Fruit fly (Drosophila melanogaster) whole organism, embryonic: Measurements from ENCODE around the gene Nadsyn.

Experiments
- Atf-2 ChIP-seq: fragments of 200-800 bp; sonication (Bioruptor generic); optimal IDR thresholded peaks from 2 replicates; lab custom pipeline; 2016; ENCODE audit warnings: missing biosample characterization, missing genetic modification characterization
- Atf6 ChIP-seq: fragments of 200-800 bp; sonication (Bioruptor generic); IDR thresholded peaks from 2 replicates; pipeline ENCODE4 v1.3.6; 2022; ENCODE audit warnings: missing biosample characterization, missing genetic modification characterization
- Blimp-1 ChIP-seq: fragments of 200-800 bp; sonication (Bioruptor generic); optimal IDR thresholded peaks from 3 replicates; lab custom pipeline; 2018; ENCODE audit warnings: missing biosample characterization, missing genetic modification characterization, mild to moderate bottlenecking, moderate library complexity, missing genetic modification reagents
- BtbVII ChIP-seq: fragments of 200-800 bp; sonication (Bioruptor generic); optimal IDR thresholded peaks from 3 replicates; lab custom pipeline; 2017; ENCODE audit warnings: missing biosample characterization, mild to moderate bottlenecking, missing genetic modification characterization
- CG10209 ChIP-seq: fragments of 200-800 bp; sonication (Bioruptor generic); optimal IDR thresholded peaks from 3 replicates; lab custom pipeline; 2017; ENCODE audit warnings: missing biosample characterization, mild to moderate bottlenecking, missing genetic modification characterization, missing genetic modification reagents
- CG10274 ChIP-seq: fragments of 200-800 bp; sonication (Bioruptor generic); optimal IDR thresholded peaks from 3 replicates; lab custom pipeline; 2017; ENCODE audit warnings: missing biosample characterization, mild to moderate bottlenecking, missing genetic modification characterization
- CG10959 ChIP-seq: fragments of 200-800 bp; sonication (Bioruptor generic); IDR thresholded peaks from 2 replicates; pipeline ENCODE4 v1.3.6; 2022; ENCODE audit warnings: missing biosample characterization, missing genetic modification characterization
- CG12155 ChIP-seq: fragments of 200-800 bp; sonication (Bioruptor generic); optimal IDR thresholded peaks from 3 replicates; lab custom pipeline; 2016; ENCODE audit warnings: missing biosample characterization, missing genetic modification characterization
- CG12299 ChIP-seq: fragments of 200-800 bp; sonication (Bioruptor generic); optimal IDR thresholded peaks from 2 replicates; lab custom pipeline; 2018; ENCODE audit warnings: missing biosample characterization, mild to moderate bottlenecking, missing genetic modification characterization
- CG13296 ChIP-seq: fragments of 200-800 bp; sonication (Bioruptor generic); optimal IDR thresholded peaks from 3 replicates; lab custom pipeline; 2018; ENCODE audit warnings: missing biosample characterization, mild to moderate bottlenecking, missing genetic modification characterization
- CG13624 ChIP-seq: fragments of 200-800 bp; sonication (Bioruptor generic); optimal IDR thresholded peaks from 2 replicates; lab custom pipeline; 2016; ENCODE audit warnings: missing biosample characterization, missing genetic modification characterization
- CG13775 ChIP-seq: fragments of 200-800 bp; sonication (Bioruptor generic); optimal IDR thresholded peaks from 3 replicates; lab custom pipeline; 2017; ENCODE audit warnings: missing biosample characterization, mild to moderate bottlenecking, missing genetic modification characterization
- CG13894 ChIP-seq: fragments of 200-800 bp; sonication (Bioruptor generic); optimal IDR thresholded peaks from 3 replicates; lab custom pipeline; 2018; ENCODE audit warnings: missing biosample characterization, mild to moderate bottlenecking, missing genetic modification characterization, moderate library complexity
- CG17359 ChIP-seq: fragments of 200-800 bp; sonication (Bioruptor generic); optimal IDR thresholded peaks from 3 replicates; lab custom pipeline; 2018; ENCODE audit warnings: missing biosample characterization, mild to moderate bottlenecking, missing genetic modification characterization, moderate library complexity
- CG18619 ChIP-seq: fragments of 200-800 bp; sonication (Bioruptor generic); optimal IDR thresholded peaks from 3 replicates; lab custom pipeline; 2017; ENCODE audit warnings: missing biosample characterization, mild to moderate bottlenecking, missing genetic modification characterization
- CG2678 ChIP-seq: fragments of 200-800 bp; sonication (Bioruptor generic); optimal IDR thresholded peaks from 3 replicates; lab custom pipeline; 2019; ENCODE audit warnings: missing biosample characterization, mild to moderate bottlenecking, missing genetic modification characterization, moderate library complexity
- CG30403 ChIP-seq: fragments of 200-800 bp; sonication (Bioruptor generic); optimal IDR thresholded peaks from 3 replicates; lab custom pipeline; 2016; ENCODE audit warnings: missing biosample characterization, missing genetic modification characterization
- CG31441 ChIP-seq: fragments of 200-800 bp; sonication (Bioruptor generic); IDR thresholded peaks from 2 replicates; pipeline ENCODE4 v1.3.6; 2022; ENCODE audit warnings: missing biosample characterization, missing genetic modification characterization
- CG4328 ChIP-seq: fragments of 200-800 bp; sonication (Bioruptor generic); optimal IDR thresholded peaks from 3 replicates; lab custom pipeline; 2017; ENCODE audit warnings: missing biosample characterization, missing genetic modification reagents, missing genetic modification characterization
- CG4730 ChIP-seq: fragments of 200-800 bp; sonication (Bioruptor generic); IDR thresholded peaks from 2 replicates; pipeline ENCODE4 v1.3.6; 2022; ENCODE audit warnings: missing biosample characterization, missing genetic modification characterization
- CG7556 ChIP-seq: fragments of 200-800 bp; sonication (Bioruptor generic); optimal IDR thresholded peaks from 2 replicates; lab custom pipeline; 2017; ENCODE audit warnings: missing biosample characterization, mild to moderate bottlenecking, missing genetic modification characterization
- CG8924 ChIP-seq: fragments of 200-800 bp; optimal IDR thresholded peaks from 3 replicates; lab custom pipeline; 2019; ENCODE audit warnings: missing biosample characterization, mild to moderate bottlenecking, missing genetic modification characterization, moderate library complexity
- CG9215 ChIP-seq: fragments of 200-800 bp; sonication (Bioruptor generic); IDR thresholded peaks from 2 replicates; pipeline ENCODE4 v1.3.6; 2022; ENCODE audit warnings: missing biosample characterization, missing genetic modification characterization
- Dbx ChIP-seq: fragments of 200-800 bp; sonication (Bioruptor generic); IDR thresholded peaks from 3 replicates; pipeline ENCODE4 v1.3.6; 2022; ENCODE audit warnings: missing biosample characterization, missing genetic modification characterization
- Dip3 ChIP-seq: fragments of 200-800 bp; sonication (Bioruptor generic); optimal IDR thresholded peaks from 3 replicates; lab custom pipeline; 2016; ENCODE audit warnings: missing biosample characterization, missing genetic modification characterization
- Dll ChIP-seq: fragments of 200-800 bp; sonication (Bioruptor generic); IDR thresholded peaks from 4 replicates; pipeline ENCODE4 v1.3.6; 2022; ENCODE audit warnings: missing biosample characterization, missing genetic modification characterization; ENCODE audit not compliant: partially characterized antibody
- Ets65A ChIP-seq: fragments of 200-800 bp; sonication (Bioruptor generic); peaks from one replicate; lab custom pipeline; 2016; ENCODE audit warnings: missing biosample characterization, missing genetic modification characterization
- Fer3 ChIP-seq: fragments of 200-800 bp; sonication (Bioruptor generic); optimal IDR thresholded peaks from 2 replicates; lab custom pipeline; 2018; ENCODE audit warnings: missing biosample characterization, mild to moderate bottlenecking, missing genetic modification characterization, moderate library complexity
- HLH54F ChIP-seq: fragments of 200-800 bp; sonication (Bioruptor generic); optimal IDR thresholded peaks from 3 replicates; lab custom pipeline; 2016; ENCODE audit warnings: missing biosample characterization, missing genetic modification characterization
- Hey ChIP-seq: fragments of 200-800 bp; sonication (Bioruptor generic); optimal IDR thresholded peaks from 3 replicates; lab custom pipeline; 2018; ENCODE audit warnings: missing biosample characterization, mild to moderate bottlenecking, missing genetic modification characterization
- Hmr ChIP-seq: fragments of 200-800 bp; sonication (Bioruptor generic); optimal IDR thresholded peaks from 3 replicates; lab custom pipeline; 2017; ENCODE audit warnings: mild to moderate bottlenecking, missing biosample characterization, missing genetic modification reagents, missing genetic modification characterization
- Lim3 ChIP-seq: fragments of 200-800 bp; sonication (Bioruptor generic); IDR thresholded peaks from 2 replicates; pipeline ENCODE4 v1.3.6; 2022; ENCODE audit warnings: missing biosample characterization, missing genetic modification characterization
- Med ChIP-seq: fragments of 200-800 bp; sonication (Bioruptor generic); peaks from one replicate; lab custom pipeline; 2016; ENCODE audit warnings: missing biosample characterization, missing genetic modification characterization, mild to moderate bottlenecking, inconsistent platforms, moderate library complexity
- Meics ChIP-seq: fragments of 200-800 bp; sonication (Bioruptor generic); optimal IDR thresholded peaks from 2 replicates; lab custom pipeline; 2017; ENCODE audit warnings: missing biosample characterization, mild to moderate bottlenecking, missing genetic modification characterization
- Scr ChIP-seq: fragments of 200-800 bp; sonication (Bioruptor generic); IDR thresholded peaks from 2 replicates; pipeline ENCODE4 v1.3.6; 2022; ENCODE audit warnings: missing biosample characterization, missing genetic modification characterization; ENCODE audit not compliant: partially characterized antibody
- Usf ChIP-seq: fragments of 200-800 bp; sonication (Bioruptor generic); optimal IDR thresholded peaks from 2 replicates; lab custom pipeline; 2017; ENCODE audit warnings: missing genotype, missing biosample characterization, missing genetic modification characterization
- corto ChIP-seq: fragments of 200-800 bp; sonication (Bioruptor generic); optimal IDR thresholded peaks from 2 replicates; lab custom pipeline; 2016; ENCODE audit warnings: missing biosample characterization, mild to moderate bottlenecking, missing genetic modification characterization, moderate library complexity
- cwo ChIP-seq: fragments of 200-800 bp; sonication (Bioruptor generic); optimal IDR thresholded peaks from 3 replicates; lab custom pipeline; 2017; ENCODE audit warnings: missing biosample characterization, missing genetic modification characterization, mild to moderate bottlenecking, moderate library complexity, missing genetic modification reagents
- dimm ChIP-seq: fragments of 200-800 bp; sonication (Bioruptor generic); IDR thresholded peaks from 2 replicates; pipeline ENCODE4 v1.3.6; 2022; ENCODE audit warnings: missing biosample characterization, missing genetic modification characterization
- eve ChIP-seq, 2 experiments: fragments of >200 bp; optimal IDR thresholded peaks; 2 replicates each; lab custom pipeline; 2017; ENCODE audit warnings: missing biosample characterization in 2 of 2, missing genetic modification characterization in 2 of 2
- exex ChIP-seq: fragments of 200-800 bp; sonication (Bioruptor generic); optimal IDR thresholded peaks from 4 replicates; lab custom pipeline; 2018; ENCODE audit warnings: missing biosample characterization, mild to moderate bottlenecking, missing genetic modification characterization, moderate library complexity
- fru ChIP-seq: fragments of >200 bp; optimal IDR thresholded peaks from 2 replicates; lab custom pipeline; 2017
- grau ChIP-seq: fragments of 200-800 bp; optimal IDR thresholded peaks from 3 replicates; lab custom pipeline; 2019; ENCODE audit warnings: missing biosample characterization, mild to moderate bottlenecking, missing genetic modification characterization, moderate library complexity
- gro ChIP-seq: fragments of 200-800 bp; sonication (Bioruptor generic); optimal IDR thresholded peaks from 2 replicates; lab custom pipeline; 2016; ENCODE audit warnings: missing biosample characterization, missing genetic modification characterization
- lilli ChIP-seq: fragments of 200-800 bp; sonication (Bioruptor generic); optimal IDR thresholded peaks from 3 replicates; lab custom pipeline; 2016; ENCODE audit warnings: missing biosample characterization, missing genetic modification characterization
- peb ChIP-seq: fragments of 200-800 bp; sonication (Bioruptor generic); IDR thresholded peaks from 2 replicates; pipeline ENCODE4 v1.3.6; 2022; ENCODE audit warnings: missing biosample characterization, missing genetic modification characterization
- pho ChIP-seq: fragments of 200-800 bp; sonication (Bioruptor generic); optimal IDR thresholded peaks from 2 replicates; lab custom pipeline; 2016; ENCODE audit warnings: missing biosample characterization, missing genetic modification characterization
- salm ChIP-seq: fragments of 200-800 bp; sonication (Bioruptor generic); optimal IDR thresholded peaks from 2 replicates; lab custom pipeline; 2018; ENCODE audit warnings: missing biosample characterization, mild to moderate bottlenecking, missing genetic modification characterization
- sug ChIP-seq: fragments of 200-800 bp; optimal IDR thresholded peaks from 2 replicates; lab custom pipeline; 2019; ENCODE audit warnings: missing biosample characterization, mild to moderate bottlenecking, missing genetic modification characterization, moderate library complexity
- tx ChIP-seq: fragments of 200-800 bp; sonication (Bioruptor generic); optimal IDR thresholded peaks from 2 replicates; lab custom pipeline; 2016; ENCODE audit warnings: missing biosample characterization, missing genetic modification characterization
- usp ChIP-seq: fragments of >200 bp; optimal IDR thresholded peaks from 2 replicates; lab custom pipeline; 2017; ENCODE audit warnings: missing biosample characterization, missing genetic modification characterization

Nadsyn gene

DNA sequence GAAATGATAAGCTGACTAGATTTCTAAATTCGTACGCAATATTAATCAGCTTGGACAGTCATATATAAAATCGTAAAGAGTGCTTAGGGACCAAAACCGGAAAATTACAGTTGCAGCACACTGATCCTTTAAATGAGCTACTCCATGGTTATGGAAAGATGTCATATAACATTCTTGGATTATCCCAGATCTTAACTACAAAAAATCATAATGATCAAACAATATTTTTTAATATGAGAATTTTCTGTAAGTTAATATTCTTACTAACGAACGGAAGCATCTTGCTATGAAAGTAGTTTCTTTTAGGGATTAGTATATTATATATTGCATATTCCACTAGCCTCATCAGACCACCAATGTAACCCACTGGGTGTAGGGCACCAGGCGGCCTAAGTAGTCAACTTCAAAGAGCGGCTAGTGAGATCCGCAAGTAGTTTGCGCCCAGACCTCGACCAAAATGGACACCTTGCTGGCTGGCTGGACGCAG is 41.6 kb downstream of the Nadsyn start, which contains the start of gene CG11162 (continued):
- TF ChIP-seq dimm (GFP tag; lab: Robert Waterston, UW) = no peak
- peak; percentile 9 for TF ChIP-seq CG13624 (GFP tag; lab: Kevin White, UChicago)
- TF ChIP-seq Blimp-1 (GFP tag; lab: Kevin White, UChicago) = no peak
- peak; percentile 77 for TF ChIP-seq Ets65A
- TF ChIP-seq Scr (GFP tag; lab: Robert Waterston, UW) = no peak
- no peak for TF ChIP-seq CG12299 (tag; lab: Kevin White, UChicago)
- TF ChIP-seq pho (GFP tag; lab: Kevin White, UChicago) = peak; percentile 27
- TF ChIP-seq Lim3 = no peak
- no peak for TF ChIP-seq usp (GFP tag; lab: Kevin White, UChicago)
- TF ChIP-seq CG10959 (GFP tag; lab: Robert Waterston, UW) = no peak
- no peak for TF ChIP-seq fru
- TF ChIP-seq CG13894 (tag; lab: Kevin White, UChicago) = peak; percentile 39
- TF ChIP-seq CG31441 (GFP tag; lab: Robert Waterston, UW) = no peak
- TF ChIP-seq sug (tag; lab: Kevin White, UChicago) = no peak
- peak; percentile 20 for TF ChIP-seq CG12155 (GFP tag; lab: Kevin White, UChicago)
- TF ChIP-seq BtbVII (GFP tag; lab: Kevin White, UChicago) = peak; percentile 10
- peak; percentile 23 for TF ChIP-seq CG13775 (GFP tag; lab: Kevin White, UChicago)
- peak; percentile 12 for TF ChIP-seq CG10209 (GFP tag; lab: Kevin White, UChicago)
- peak; percentile 2 for TF ChIP-seq CG8924 (tag; lab: Kevin White, UChicago)
- TF ChIP-seq grau (tag; lab: Kevin White, UChicago) = peak; percentile 58
- peak; percentile 30 for TF ChIP-seq HLH54F (GFP tag; lab: Kevin White, UChicago)
- TF ChIP-seq Atf-2 (GFP tag; lab: Kevin White, UChicago) = no peak
- TF ChIP-seq CG10274 (GFP tag; lab: Kevin White, UChicago) = peak; percentile 93
- no peak for TF ChIP-seq Hey (tag; lab: Kevin White, UChicago)
- TF ChIP-seq CG7556 (GFP tag; lab: Kevin White, UChicago) = peak; percentile 23
- TF ChIP-seq cwo (GFP tag; lab: Kevin White, UChicago) = peak; percentile 75
- TF ChIP-seq CG30403 (GFP tag; lab: Kevin White, UChicago) = peak; percentile 41
- peak; percentile 13 for TF ChIP-seq gro
- TF ChIP-seq CG2678 (tag; lab: Kevin White, UChicago) = peak; percentile 77
- TF ChIP-seq Meics (GFP tag; lab: Kevin White, UChicago) = peak; percentile 68
- peak; percentile 68 for TF ChIP-seq Hmr (GFP tag; lab: Kevin White, UChicago)
- TF ChIP-seq Fer3 = peak; percentile 38
- peak; percentile 54; the same call in 1 of the 2 replicates for TF ChIP-seq Atf6 (GFP tag; lab: Robert Waterston, UW)
- no peak for TF ChIP-seq Dbx (GFP tag; lab: Robert Waterston, UW)
- peak; percentile 41 for TF ChIP-seq Dip3
- TF ChIP-seq corto = no peak
- TF ChIP-seq lilli (GFP tag; lab: Kevin White, UChicago) = peak; percentile 64
- TF ChIP-seq CG18619 (GFP tag; lab: Kevin White, UChicago) = peak; percentile 6
- TF ChIP-seq salm (tag; lab: Kevin White, UChicago) = no peak
- TF ChIP-seq exex (tag; lab: Kevin White, UChicago) = peak; percentile 75
- TF ChIP-seq CG4328 = no peak
- 0 out of 2 replicates have a peak, but pooled peaks have one; percentile 16 for TF ChIP-seq CG9215 (GFP tag; lab: Robert Waterston, UW)
- TF ChIP-seq peb = no peak
- no peak for TF ChIP-seq eve (GFP tag; optimal IDR thresholded peaks at IDR 0.05; lab: Kevin White, UChicago)
- TF ChIP-seq Usf = peak; percentile 29
- no peak for TF ChIP-seq CG4730 (GFP tag; lab: Robert Waterston, UW)
- TF ChIP-seq Med (GFP tag; lab: Kevin White, UChicago) = peak; percentile 49
- peak; percentile 4 for TF ChIP-seq CG13296 (GFP tag; lab: Kevin White, UChicago)
- no peak for TF ChIP-seq CG17359 (tag; lab: Kevin White, UChicago)
- TF ChIP-seq tx (GFP tag; lab: Kevin White, UChicago) = no peak
- no peak for TF ChIP-seq Dll (GFP tag; lab: Robert Waterston, UW)
